Fruit fly (Drosophila melanogaster) whole organism, embryonic: ENCODE measurements around the gene WDR79.

Experiments used
- CG17612 ChIP-seq: fragments of 200-800 bp; sonication (Bioruptor generic); IDR thresholded peaks from 2 replicates; pipeline ENCODE4 v1.3.6; 2022; ENCODE audit warnings: missing biosample characterization, missing genetic modification characterization
- CG34422 ChIP-seq: fragments of 200-800 bp; sonication (Bioruptor generic); IDR thresholded peaks from 3 replicates; pipeline ENCODE4 v1.3.6; 2022; ENCODE audit warnings: missing biosample characterization, missing genetic modification characterization
- MTF-1 ChIP-seq: fragments of 200-800 bp; sonication (Bioruptor generic); optimal IDR thresholded peaks from 2 replicates; lab custom pipeline; 2018; ENCODE audit warnings: missing biosample characterization, mild to moderate bottlenecking, missing genetic modification characterization, borderline replicate concordance
- Six4 ChIP-seq: fragments of 200-800 bp; sonication (Bioruptor generic); optimal IDR thresholded peaks from 2 replicates; lab custom pipeline; 2016; ENCODE audit warnings: missing biosample characterization, missing genetic modification characterization
- sr ChIP-seq: fragments of 200-800 bp; sonication (Bioruptor generic); IDR thresholded peaks from 3 replicates; pipeline ENCODE4 v1.3.6; 2022; ENCODE audit warnings: missing biosample characterization, missing genetic modification characterization

DNA sequence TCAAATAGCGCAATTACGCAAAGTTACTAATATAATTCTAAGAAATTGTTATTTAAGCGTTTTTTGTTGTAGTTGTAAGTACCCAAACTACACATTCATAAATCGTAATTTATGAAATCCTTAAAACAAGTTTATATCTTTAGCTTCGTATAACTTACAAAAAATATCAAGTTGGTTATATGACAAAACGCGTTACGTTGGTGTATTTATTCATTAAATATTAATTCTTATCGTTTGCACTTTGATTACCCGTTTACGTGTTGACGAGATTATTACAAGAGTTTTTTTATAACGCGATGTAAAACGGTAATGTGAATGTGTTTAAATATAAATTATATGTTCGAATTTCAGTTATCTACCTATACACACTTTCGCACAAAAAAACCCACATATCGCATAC lies 49.9 kb downstream of the WDR79 start:
- TF ChIP-seq sr (GFP tag; lab: Robert Waterston, UW) = no peak
- TF ChIP-seq MTF-1 (GFP tag; lab: Kevin White, UChicago) = no peak
- TF ChIP-seq CG34422 = no peak
- no peak for TF ChIP-seq CG17612 (GFP tag; lab: Robert Waterston, UW)
- no peak for TF ChIP-seq Six4 (GFP tag; lab: Kevin White, UChicago)
